Worm (Caenorhabditis elegans): ENCODE results near the gene clec-255.

DNA sequence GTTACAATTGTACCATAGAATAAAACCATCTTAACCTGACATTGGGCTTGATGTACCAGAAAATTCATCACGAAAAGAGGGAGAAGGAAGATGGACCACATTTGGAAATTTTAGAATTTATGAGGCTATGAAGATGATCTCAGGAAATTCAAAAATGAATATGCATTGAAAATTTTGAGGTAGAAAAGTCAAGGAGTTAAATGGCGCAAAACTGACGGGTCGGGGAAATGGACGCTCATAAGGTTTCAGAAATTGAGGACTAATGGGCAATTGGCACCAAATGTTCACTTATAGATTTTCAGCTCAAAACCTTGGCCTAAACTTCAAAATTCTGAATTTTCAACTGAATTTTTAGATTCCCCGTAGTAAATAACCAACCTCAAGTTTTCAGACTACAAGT is at the start of gene clec-255:
- TF ChIP-seq zip-5 (tag; optimal IDR thresholded peaks at IDR 0.05) (no peak), nfya-1 (tag; optimal IDR thresholded peaks at IDR 0.05) (no peak), pha-4 (tag; optimal IDR thresholded peaks at IDR 0.05) (no peak), ceh-18 (tag; optimal IDR thresholded peaks at IDR 0.05) (no peak)
